Worm (Caenorhabditis elegans) whole organism, early embryonic: ENCODE data around the gene K07E8.7.

Experiments used
- B0310.2 ChIP-seq: sonication (generic microtip); optimal IDR thresholded peaks from 2 replicates; lab custom pipeline; 2016; ENCODE audit warnings: mild to moderate bottlenecking, missing genetic modification characterization, missing compliant biosample characterization
- F13C5.2 ChIP-seq: sonication (generic microtip); optimal IDR thresholded peaks from 2 replicates; lab custom pipeline; 2017; ENCODE audit warnings: mild to moderate bottlenecking, missing genetic modification characterization, inconsistent platforms, missing compliant biosample characterization
- aly-1 ChIP-seq: sonication (generic microtip); optimal IDR thresholded peaks from 2 replicates; lab custom pipeline; 2016; ENCODE audit warnings: missing genetic modification characterization, missing compliant biosample characterization
- ama-1 ChIP-seq: fragments of 150-350 bp; optimal IDR thresholded peaks from 2 replicates; lab custom pipeline; 2014
- ceh-13 ChIP-seq: fragments of 200-800 bp; sonication (Bioruptor generic); optimal IDR thresholded peaks from 2 replicates; lab custom pipeline; 2018; ENCODE audit warnings: mild to moderate bottlenecking, missing genetic modification characterization, missing compliant biosample characterization
- ceh-36 ChIP-seq: sonication (generic microtip); optimal IDR thresholded peaks from 2 replicates; lab custom pipeline; 2016; ENCODE audit warnings: missing genetic modification characterization, inconsistent platforms, missing compliant biosample characterization
- ets-7 ChIP-seq: sonication (generic microtip); optimal IDR thresholded peaks from 2 replicates; lab custom pipeline; 2016; ENCODE audit warnings: missing genotype, missing genetic modification characterization, missing compliant biosample characterization
- flt-1 ChIP-seq: fragments of 200-800 bp; sonication (Bioruptor generic); IDR thresholded peaks from 2 replicates; pipeline ENCODE4 v1.3.6; 2022; ENCODE audit warnings: missing genetic modification characterization, missing compliant biosample characterization
- hmbx-1 ChIP-seq: sonication (generic microtip); optimal IDR thresholded peaks from 2 replicates; lab custom pipeline; 2016; ENCODE audit warnings: mild to moderate bottlenecking, missing genetic modification characterization, missing compliant biosample characterization
- hmg-4 ChIP-seq: fragments of 200-800 bp; sonication (Bioruptor generic); optimal IDR thresholded peaks from 2 replicates; lab custom pipeline; 2018; ENCODE audit warnings: mild to moderate bottlenecking, missing genetic modification characterization, missing compliant biosample characterization
- hnd-1 ChIP-seq: sonication (generic microtip); optimal IDR thresholded peaks from 2 replicates; lab custom pipeline; 2016; ENCODE audit warnings: missing genetic modification characterization, missing compliant biosample characterization
- pes-1 ChIP-seq: fragments of 200-800 bp; sonication (Bioruptor generic); IDR thresholded peaks from 2 replicates; pipeline ENCODE4 v1.3.6; 2022; ENCODE audit warnings: missing genetic modification reagents, missing genetic modification characterization, missing compliant biosample characterization
- scrt-1 ChIP-seq: fragments of 200-800 bp; sonication (Bioruptor generic); IDR thresholded peaks from 2 replicates; pipeline ENCODE4 v1.3.6; 2022; ENCODE audit warnings: missing genetic modification characterization, missing compliant biosample characterization
- sea-1 ChIP-seq: fragments of 200-800 bp; sonication (Bioruptor generic); conservative IDR thresholded peaks from 2 replicates; pipeline ENCODE4 v1.3.6; 2022; ENCODE audit warnings: missing genetic modification characterization, missing compliant biosample characterization
- tbx-11 ChIP-seq: fragments of 200-800 bp; sonication (Bioruptor generic); IDR thresholded peaks from 2 replicates; pipeline ENCODE4 v1.3.6; 2022; ENCODE audit warnings: missing genetic modification characterization, missing compliant biosample characterization
- tbx-37 ChIP-seq: fragments of 200-800 bp; sonication (Bioruptor generic); conservative IDR thresholded peaks from 2 replicates; pipeline ENCODE4 v1.3.6; 2022; ENCODE audit warnings: missing genetic modification reagents, missing genetic modification characterization, missing compliant biosample characterization
- tra-4 ChIP-seq: sonication (generic microtip); optimal IDR thresholded peaks from 2 replicates; lab custom pipeline; 2017; ENCODE audit warnings: missing genetic modification characterization, missing compliant biosample characterization

Gene K07E8.7

ce11 chrII:680612-681011 lies 30.4 kb upstream of the K07E8.7 start, which contains the start of the genes T02H6.10 and T02H6.8:
TSS of gene T02H6.10 (minus strand) at chrII:680712.
TSS of gene T02H6.8 (plus strand) at chrII:680832.
- TF ChIP-seq ceh-36 (tag; lab: Kevin White, UChicago) (no peak), F13C5.2 (tag; lab: Kevin White, UChicago) (no peak), aly-1 (tag; lab: Kevin White, UChicago) (no peak), flt-1 (no peak), tbx-11 (GFP tag; lab: Robert Waterston, UW) (no peak), scrt-1 (GFP tag; lab: Robert Waterston, UW) (no peak), hnd-1 (tag; lab: Kevin White, UChicago) (no peak), tra-4 (tag; lab: Kevin White, UChicago) (no peak), sea-1 (GFP tag; lab: Robert Waterston, UW) (no peak)

DNA sequence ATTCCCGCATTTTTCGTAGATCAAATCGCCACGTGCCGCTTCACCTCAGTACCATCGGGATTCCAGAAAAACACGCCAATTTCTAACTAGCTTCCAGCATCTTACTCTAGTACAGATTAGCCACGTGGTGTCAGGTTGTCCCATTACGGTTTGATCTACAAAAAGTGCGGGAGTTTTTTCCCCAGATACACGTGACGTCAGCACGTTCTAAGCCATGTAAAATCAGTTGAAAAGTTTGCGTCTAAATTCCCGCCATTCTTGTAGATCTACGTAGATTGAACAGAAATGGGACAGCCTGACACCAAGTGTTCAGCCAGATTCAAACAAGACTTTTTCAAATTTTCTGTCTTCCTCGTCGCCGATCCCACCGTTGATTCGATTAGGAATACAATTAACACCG lies 28.4 kb upstream of the K07E8.7 start, which contains the start of gene T02H6.9:
TSS of gene T02H6.9 (plus strand) at position 301 of the 400 bp plus-strand sequence.
- TF ChIP-seq F13C5.2 (tag; lab: Kevin White, UChicago) (no peak), scrt-1 (GFP tag; lab: Robert Waterston, UW) (no peak), ceh-36 (tag; lab: Kevin White, UChicago) (no peak), B0310.2 (tag; lab: Kevin White, UChicago) (no peak), tra-4 (tag; lab: Kevin White, UChicago) (no peak), pes-1 (GFP tag; lab: Robert Waterston, UW) (no peak), hnd-1 (tag; lab: Kevin White, UChicago) (no peak), ceh-13 (no peak)

ce11 chrII:675822-676221 lies 25.7 kb upstream of the K07E8.7 start:
- TF ChIP-seq tbx-11 (GFP tag; lab: Robert Waterston, UW) (no peak), sea-1 (GFP tag; lab: Robert Waterston, UW) (no peak), hnd-1 (tag; lab: Kevin White, UChicago) (no peak), flt-1 (no peak), tbx-37 (GFP tag; lab: Robert Waterston, UW) (no peak), tra-4 (tag; lab: Kevin White, UChicago) (no peak), hmbx-1 (no peak), scrt-1 (GFP tag; lab: Robert Waterston, UW) (no peak), ets-7 (tag; lab: Kevin White, UChicago) (no peak), ceh-13 (no peak), hmg-4 (GFP tag; lab: Kevin White, UChicago) (no peak), pes-1 (GFP tag; lab: Robert Waterston, UW) (no peak), B0310.2 (tag; lab: Kevin White, UChicago) (no peak), aly-1 (tag; lab: Kevin White, UChicago) (no peak), ceh-36 (tag; lab: Kevin White, UChicago) (no peak), F13C5.2 (tag; lab: Kevin White, UChicago) (no peak), ama-1 (no peak)

DNA sequence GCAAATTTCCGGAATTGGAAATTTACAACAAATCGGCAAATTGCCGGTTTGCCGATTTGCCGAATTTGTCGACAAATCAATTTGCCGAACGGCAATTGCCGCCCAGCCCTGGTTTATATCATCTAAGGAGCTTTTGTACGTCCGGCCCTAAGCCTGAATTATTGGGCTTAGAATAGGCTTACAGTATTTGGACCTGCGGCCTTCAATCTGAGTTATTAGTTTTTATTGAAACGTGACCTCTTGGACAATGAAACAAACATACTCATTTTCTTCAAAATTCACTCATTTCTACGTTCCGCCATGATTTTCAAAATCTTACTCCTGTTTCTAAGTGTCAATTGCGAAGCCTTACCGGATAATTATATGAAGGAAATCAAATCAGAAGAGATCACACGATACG lies 25.1 kb upstream of the K07E8.7 start, which contains the start of gene Y39F10C.1:
TSS of gene Y39F10C.1 (plus strand) at position 301 of the 400 bp plus-strand sequence.
- no peak for TF ChIP-seq ama-1
- TF ChIP-seq B0310.2 (tag; lab: Kevin White, UChicago): no peak
- no peak for TF ChIP-seq scrt-1 (GFP tag; lab: Robert Waterston, UW)
- TF ChIP-seq hmbx-1: no peak
- TF ChIP-seq aly-1 (tag; lab: Kevin White, UChicago): no peak
- no peak for TF ChIP-seq ceh-36 (tag; lab: Kevin White, UChicago)
- TF ChIP-seq hnd-1 (tag; lab: Kevin White, UChicago): no peak
- no peak for TF ChIP-seq tra-4 (tag; lab: Kevin White, UChicago)
- TF ChIP-seq sea-1 (GFP tag; lab: Robert Waterston, UW): no peak
- TF ChIP-seq tbx-37 (GFP tag; lab: Robert Waterston, UW): no peak
- TF ChIP-seq flt-1: no peak
- TF ChIP-seq ceh-13: no peak
- no peak for TF ChIP-seq tbx-11 (GFP tag; lab: Robert Waterston, UW)
- TF ChIP-seq F13C5.2 (tag; lab: Kevin White, UChicago): no peak
- TF ChIP-seq hmg-4 (GFP tag; lab: Kevin White, UChicago): no peak

DNA sequence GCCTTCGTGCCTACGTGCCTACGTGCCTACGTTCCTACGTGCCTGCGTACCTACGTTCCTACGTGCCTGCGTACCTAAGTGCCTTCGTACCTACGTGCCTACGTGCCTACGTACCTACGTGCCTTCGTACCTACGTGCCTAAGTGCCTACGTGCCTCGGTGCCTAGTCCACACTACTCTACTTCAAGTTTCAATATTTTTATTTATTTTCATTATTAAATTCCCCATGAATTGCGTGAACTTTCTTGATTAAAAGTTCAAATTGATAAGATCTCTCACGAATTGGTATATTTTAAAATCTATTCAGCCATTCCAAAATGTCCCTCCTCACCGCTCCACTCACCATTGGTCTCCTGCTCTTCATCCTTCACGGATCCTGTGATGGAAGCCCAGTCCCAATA lies 23.9 kb upstream of the K07E8.7 start, which contains the start of gene Y39F10C.3:
TSS of gene Y39F10C.3 (plus strand) at position 301 of the 400 bp plus-strand sequence.
- no peak for TF ChIP-seq hmbx-1
- no peak for TF ChIP-seq hnd-1 (tag; lab: Kevin White, UChicago)
- TF ChIP-seq ets-7 (tag; lab: Kevin White, UChicago): no peak
- TF ChIP-seq tbx-37 (GFP tag; lab: Robert Waterston, UW): no peak
- TF ChIP-seq tra-4 (tag; lab: Kevin White, UChicago): no peak
- TF ChIP-seq ceh-36 (tag; lab: Kevin White, UChicago): no peak
- TF ChIP-seq sea-1 (GFP tag; lab: Robert Waterston, UW): no peak
- TF ChIP-seq pes-1 (GFP tag; lab: Robert Waterston, UW): no peak
- TF ChIP-seq B0310.2 (tag; lab: Kevin White, UChicago): no peak
- no peak for TF ChIP-seq scrt-1 (GFP tag; lab: Robert Waterston, UW)
- TF ChIP-seq ceh-13: no peak
- TF ChIP-seq tbx-11 (GFP tag; lab: Robert Waterston, UW): no peak
- TF ChIP-seq aly-1 (tag; lab: Kevin White, UChicago): no peak

- no peak for TF ChIP-seq tbx-11 (GFP tag; lab: Robert Waterston, UW)
- no peak for TF ChIP-seq flt-1
- no peak for TF ChIP-seq tra-4 (tag; lab: Kevin White, UChicago)
- no peak for TF ChIP-seq B0310.2 (tag; lab: Kevin White, UChicago)
- no peak for TF ChIP-seq aly-1 (tag; lab: Kevin White, UChicago)
- TF ChIP-seq hmbx-1: no peak
- TF ChIP-seq F13C5.2 (tag; lab: Kevin White, UChicago): no peak
- TF ChIP-seq hmg-4 (GFP tag; lab: Kevin White, UChicago): no peak
- TF ChIP-seq tbx-37 (GFP tag; lab: Robert Waterston, UW): no peak
These were observed 20.9 kb upstream of the K07E8.7 start, which contains the start of gene sri-46 for ce11 chrII:671025-671424. TSS of gene sri-46 (minus strand) at chrII:671125.

DNA sequence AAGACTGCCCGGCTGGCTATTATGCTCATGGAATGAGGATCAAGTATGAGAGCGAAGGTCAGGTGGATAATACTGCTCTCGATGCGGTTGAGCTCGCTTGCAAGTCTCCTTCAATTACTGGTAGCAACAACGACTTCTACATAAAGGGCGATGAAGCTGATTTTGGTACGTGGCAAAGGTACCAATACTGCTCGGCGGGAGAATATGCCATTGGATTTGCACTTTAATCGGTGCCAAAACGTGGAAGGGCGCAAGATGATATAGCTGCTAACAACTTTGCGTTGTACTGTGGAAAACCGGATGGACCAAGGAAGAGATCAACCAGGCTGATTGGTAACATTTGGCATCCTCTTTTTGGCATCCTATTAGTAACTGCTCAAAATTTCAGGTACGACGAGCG lies 17.7 kb upstream of the K07E8.7 start:
- no peak for TF ChIP-seq scrt-1 (GFP tag; lab: Robert Waterston, UW)
- no peak for TF ChIP-seq ceh-13
- TF ChIP-seq tbx-37 (GFP tag; lab: Robert Waterston, UW): no peak
- no peak for TF ChIP-seq B0310.2 (tag; lab: Kevin White, UChicago)
- TF ChIP-seq sea-1 (GFP tag; lab: Robert Waterston, UW): no peak
- no peak for TF ChIP-seq flt-1
- no peak for TF ChIP-seq tra-4 (tag; lab: Kevin White, UChicago)
- no peak for TF ChIP-seq tbx-11 (GFP tag; lab: Robert Waterston, UW)
- no peak for TF ChIP-seq ceh-36 (tag; lab: Kevin White, UChicago)
